Fruit fly (Drosophila melanogaster) whole organism, adult: ENCODE data around the gene CG31917.

Experiments
- CG1620 ChIP-seq: fragments of 200-800 bp; sonication (Bioruptor generic); optimal IDR thresholded peaks from 2 replicates; lab custom pipeline; 2016; ENCODE audit warnings: missing biosample characterization, missing genetic modification characterization
- CG5204 ChIP-seq: fragments of 200-800 bp; sonication (Bioruptor generic); optimal IDR thresholded peaks from 2 replicates; lab custom pipeline; 2016; ENCODE audit warnings: missing biosample characterization, missing genetic modification characterization
- Hr96 ChIP-seq: fragments of 200-800 bp; sonication (Bioruptor generic); optimal IDR thresholded peaks from 2 replicates; lab custom pipeline; 2016; ENCODE audit warnings: missing biosample characterization, missing genetic modification characterization
- kay ChIP-seq: fragments of 200-800 bp; sonication (Bioruptor generic); peaks from one replicate; lab custom pipeline; 2016; ENCODE audit warnings: missing biosample characterization, missing genetic modification characterization, borderline replicate concordance
- ovo ChIP-seq: fragments of 200-800 bp; sonication (Bioruptor generic); optimal IDR thresholded peaks from 2 replicates; lab custom pipeline; 2016; ENCODE audit warnings: missing biosample characterization, missing genetic modification characterization
- tj ChIP-seq: fragments of 200-800 bp; sonication (Bioruptor generic); optimal IDR thresholded peaks from 3 replicates; lab custom pipeline; 2017; ENCODE audit warnings: missing biosample characterization, mild to moderate bottlenecking, missing genetic modification characterization, moderate library complexity
- toe ChIP-seq: fragments of 200-800 bp; sonication (Bioruptor generic); optimal IDR thresholded peaks from 2 replicates; lab custom pipeline; 2016; ENCODE audit warnings: missing biosample characterization, missing genetic modification characterization

- TF ChIP-seq tj (GFP tag; lab: Kevin White, UChicago) = no peak
- TF ChIP-seq kay (GFP tag; lab: Kevin White, UChicago) = no peak
- no peak for TF ChIP-seq ovo (GFP tag; lab: Kevin White, UChicago)
- no peak for TF ChIP-seq CG5204
- no peak for TF ChIP-seq Hr96 (GFP tag; lab: Kevin White, UChicago)
- TF ChIP-seq CG1620 (GFP tag; lab: Kevin White, UChicago) = no peak
- TF ChIP-seq toe = no peak
These were observed 18.6 kb upstream of the CG31917 start, which contains the start of gene Col4a1 for dm6 chr2L:5029049-5029808.
